Worm (Caenorhabditis elegans) whole organism, young adult: Measurements from ENCODE around the gene rap-1.
A peak's percentile ranks its signal among the peaks of the same experiment; 100 is the strongest.

ENCODE experiments used
- B0035.1 ChIP-seq: sonication (generic microtip); optimal IDR thresholded peaks from 2 replicates; lab custom pipeline; 2016; ENCODE audit warnings: missing genetic modification characterization, mild to moderate bottlenecking, missing compliant biosample characterization, missing genotype, missing genetic modification reagents
- B0336.3 ChIP-seq: fragments of 200-800 bp; sonication (Bioruptor generic); IDR thresholded peaks from 2 replicates; pipeline ENCODE4 v1.3.6; 2022; ENCODE audit warnings: missing genetic modification characterization, missing compliant biosample characterization
- C06A6.2 ChIP-seq: fragments of 200-800 bp; sonication (Bioruptor generic); conservative IDR thresholded peaks from 2 replicates; pipeline ENCODE4 v1.3.6; 2022; ENCODE audit warnings: missing genetic modification characterization, missing compliant biosample characterization
- C17E4.6 ChIP-seq: fragments of 200-800 bp; sonication (Bioruptor generic); IDR thresholded peaks from 2 replicates; pipeline ENCODE4 v1.3.6; 2022; ENCODE audit warnings: missing genetic modification reagents, missing genetic modification characterization, missing compliant biosample characterization
- D2030.7 ChIP-seq: fragments of 200-800 bp; sonication (Bioruptor generic); IDR thresholded peaks from 2 replicates; pipeline ENCODE4 v1.3.6; 2022; ENCODE audit warnings: missing genetic modification reagents, missing genetic modification characterization, missing compliant biosample characterization
- F10E7.11 ChIP-seq: sonication (generic microtip); optimal IDR thresholded peaks from 2 replicates; lab custom pipeline; 2017; ENCODE audit warnings: mild to moderate bottlenecking, missing genetic modification characterization, moderate library complexity, missing compliant biosample characterization
- F33H1.4 ChIP-seq: fragments of 200-800 bp; sonication (Bioruptor generic); IDR thresholded peaks from 2 replicates; pipeline ENCODE4 v1.3.6; 2022; ENCODE audit warnings: missing genetic modification reagents, missing genetic modification characterization, missing compliant biosample characterization
- F37B4.10 ChIP-seq: fragments of 200-800 bp; sonication (Bioruptor generic); IDR thresholded peaks from 2 replicates; pipeline ENCODE4 v1.3.6; 2022; ENCODE audit warnings: missing genetic modification characterization, missing compliant biosample characterization
- F49E8.2 ChIP-seq: sonication (generic microtip); optimal IDR thresholded peaks from 3 replicates; lab custom pipeline; 2017; ENCODE audit warnings: missing genetic modification characterization, mild to moderate bottlenecking, missing compliant biosample characterization, antibody characterized with exemption, moderate library complexity; ENCODE audit not compliant: insufficient read depth
- F52B5.7 ChIP-seq: sonication (generic microtip); optimal IDR thresholded peaks from 2 replicates; lab custom pipeline; 2016; ENCODE audit warnings: mild to moderate bottlenecking, missing genetic modification characterization, missing compliant biosample characterization
- K11D2.4 ChIP-seq: fragments of 200-800 bp; sonication (Bioruptor generic); IDR thresholded peaks from 2 replicates; pipeline ENCODE4 v1.3.6; 2022; ENCODE audit warnings: missing genetic modification reagents, missing genetic modification characterization, missing compliant biosample characterization
- Y53F4B.3 ChIP-seq: fragments of 200-800 bp; sonication (Bioruptor generic); IDR thresholded peaks from 2 replicates; pipeline ENCODE4 v1.3.6; 2022; ENCODE audit warnings: missing genetic modification reagents, missing genetic modification characterization, missing compliant biosample characterization
- Y56A3A.18 ChIP-seq: fragments of 200-800 bp; sonication (Bioruptor generic); IDR thresholded peaks from 2 replicates; pipeline ENCODE4 v1.3.6; 2022; ENCODE audit warnings: missing genetic modification reagents, missing genetic modification characterization, missing compliant biosample characterization
- Y67H2A.10 ChIP-seq: fragments of 200-800 bp; sonication (Bioruptor generic); conservative IDR thresholded peaks from 2 replicates; pipeline ENCODE4 v1.3.6; 2022; ENCODE audit warnings: missing genetic modification reagents, missing genetic modification characterization, missing compliant biosample characterization
- ZK185.1 ChIP-seq: sonication (generic microtip); optimal IDR thresholded peaks from 2 replicates; lab custom pipeline; 2016; ENCODE audit warnings: mild to moderate bottlenecking, missing genetic modification characterization, missing compliant biosample characterization; ENCODE audit not compliant: poor library complexity, severe bottlenecking
- attf-6 ChIP-seq: fragments of 200-800 bp; sonication (Bioruptor generic); IDR thresholded peaks from 2 replicates; pipeline ENCODE4 v1.3.6; 2022; ENCODE audit warnings: missing genetic modification reagents, missing genetic modification characterization, missing compliant biosample characterization
- bed-2 ChIP-seq: fragments of 200-800 bp; sonication (Bioruptor generic); IDR thresholded peaks from 2 replicates; pipeline ENCODE4 v1.3.6; 2022; ENCODE audit warnings: missing genetic modification reagents, missing genetic modification characterization, missing compliant biosample characterization
- ceh-27 ChIP-seq: fragments of 200-800 bp; sonication (Bioruptor generic); optimal IDR thresholded peaks from 2 replicates; lab custom pipeline; 2018; ENCODE audit warnings: mild to moderate bottlenecking, missing genetic modification characterization, moderate library complexity, missing compliant biosample characterization
- ceh-58 ChIP-seq: fragments of 200-800 bp; sonication (Bioruptor generic); IDR thresholded peaks from 2 replicates; pipeline ENCODE4 v1.3.6; 2022; ENCODE audit warnings: missing genetic modification characterization, missing compliant biosample characterization
- chd-7 ChIP-seq: sonication (generic microtip); optimal IDR thresholded peaks from 2 replicates; lab custom pipeline; 2016; ENCODE audit warnings: mild to moderate bottlenecking, missing genetic modification characterization, moderate library complexity, missing compliant biosample characterization
- efl-1 ChIP-seq: fragments of 150-350 bp; optimal IDR thresholded peaks from 2 replicates; lab custom pipeline; 2014; ENCODE audit warnings: missing biosample characterization, missing genetic modification reagents, missing genetic modification characterization
- ets-4 ChIP-seq: fragments of 200-800 bp; sonication (Bioruptor generic); optimal IDR thresholded peaks from 2 replicates; lab custom pipeline; 2018; ENCODE audit warnings: mild to moderate bottlenecking, missing genetic modification characterization, missing compliant biosample characterization
- hlh-26 ChIP-seq: fragments of 200-800 bp; sonication (Bioruptor generic); conservative IDR thresholded peaks from 2 replicates; pipeline ENCODE4 v1.3.6; 2022; ENCODE audit warnings: missing genetic modification reagents, missing genetic modification characterization, missing compliant biosample characterization
- hrde-1 ChIP-seq: sonication (generic microtip); optimal IDR thresholded peaks from 2 replicates; lab custom pipeline; 2016; ENCODE audit warnings: missing genetic modification characterization, mild to moderate bottlenecking, missing compliant biosample characterization, moderate library complexity, missing genotype, missing genetic modification reagents, borderline replicate concordance
- hsf-1 ChIP-seq: fragments of 200-800 bp; sonication (Bioruptor generic); IDR thresholded peaks from 2 replicates; pipeline ENCODE4 v1.3.6; 2022; ENCODE audit warnings: missing genetic modification reagents, missing genetic modification characterization, missing compliant biosample characterization
- lin-40 ChIP-seq: sonication (generic microtip); optimal IDR thresholded peaks from 2 replicates; lab custom pipeline; 2016; ENCODE audit warnings: missing genetic modification characterization, mild to moderate bottlenecking, missing compliant biosample characterization, missing genotype, missing genetic modification reagents
- lsy-27 ChIP-seq: sonication (generic microtip); optimal IDR thresholded peaks from 2 replicates; lab custom pipeline; 2017; ENCODE audit warnings: missing genetic modification characterization, mild to moderate bottlenecking, missing compliant biosample characterization, antibody characterized with exemption, missing genotype, borderline replicate concordance; ENCODE audit not compliant: insufficient read depth
- madf-10 ChIP-seq: sonication (generic microtip); optimal IDR thresholded peaks from 2 replicates; lab custom pipeline; 2016; ENCODE audit warnings: mild to moderate bottlenecking, missing genetic modification characterization, missing compliant biosample characterization
- madf-6 ChIP-seq: fragments of 200-800 bp; sonication (Bioruptor generic); IDR thresholded peaks from 2 replicates; pipeline ENCODE4 v1.3.6; 2022; ENCODE audit warnings: missing genetic modification reagents, missing genetic modification characterization, missing compliant biosample characterization
- mes-4 ChIP-seq: sonication (generic microtip); optimal IDR thresholded peaks from 2 replicates; lab custom pipeline; 2016; ENCODE audit warnings: missing genotype, missing genetic modification characterization, missing compliant biosample characterization
- mxl-1 ChIP-seq: sonication (generic microtip); optimal IDR thresholded peaks from 2 replicates; lab custom pipeline; 2016; ENCODE audit warnings: missing genetic modification characterization, missing compliant biosample characterization
- nfya-1 ChIP-seq: sonication (generic microtip); optimal IDR thresholded peaks from 2 replicates; lab custom pipeline; 2017; ENCODE audit warnings: antibody characterized with exemption, missing compliant biosample characterization, missing genetic modification characterization, borderline replicate concordance; ENCODE audit not compliant: insufficient read depth
- nfya-2 ChIP-seq: fragments of 200-800 bp; sonication (Bioruptor generic); IDR thresholded peaks from 2 replicates; pipeline ENCODE4 v1.3.6; 2022; ENCODE audit warnings: missing genetic modification reagents, missing genetic modification characterization, missing compliant biosample characterization
- nfyb-1 ChIP-seq: fragments of 200-800 bp; sonication (Bioruptor generic); IDR thresholded peaks from 2 replicates; pipeline ENCODE4 v1.3.6; 2022; ENCODE audit warnings: missing genetic modification reagents, missing genetic modification characterization, missing compliant biosample characterization
- rcor-1 ChIP-seq: fragments of 200-800 bp; sonication (Bioruptor generic); IDR thresholded peaks from 2 replicates; pipeline ENCODE4 v1.3.6; 2022; ENCODE audit warnings: missing genetic modification reagents, missing genetic modification characterization, missing compliant biosample characterization
- rec-8 ChIP-seq, 2 experiments: sonication (generic microtip); optimal IDR thresholded peaks; 2 replicates each; lab custom pipeline; 2016; ENCODE audit warnings: mild to moderate bottlenecking in 2 of 2, missing genetic modification characterization in 2 of 2, missing genetic modification reagents in 2 of 2, missing genotype in 2 of 2, missing biosample characterization in 1 of 2, missing compliant biosample characterization in 1 of 2, moderate library complexity in 1 of 2
- sdz-38 ChIP-seq: sonication (generic microtip); optimal IDR thresholded peaks from 2 replicates; lab custom pipeline; 2016; ENCODE audit warnings: missing genotype, missing genetic modification characterization, missing compliant biosample characterization
- sea-2 ChIP-seq: fragments of 200-800 bp; sonication (Bioruptor generic); IDR thresholded peaks from 2 replicates; pipeline ENCODE4 v1.3.6; 2022; ENCODE audit warnings: missing genetic modification characterization, missing compliant biosample characterization
- snpc-1.3 ChIP-seq: sonication (generic microtip); optimal IDR thresholded peaks from 2 replicates; lab custom pipeline; 2017; ENCODE audit warnings: missing genetic modification characterization, mild to moderate bottlenecking, missing compliant biosample characterization, antibody characterized with exemption, moderate library complexity, missing genotype, missing genetic modification reagents; ENCODE audit not compliant: insufficient read depth
- sptf-2 ChIP-seq: fragments of 200-800 bp; sonication (Bioruptor generic); optimal IDR thresholded peaks from 2 replicates; lab custom pipeline; 2018; ENCODE audit warnings: mild to moderate bottlenecking, missing genetic modification characterization, missing compliant biosample characterization
- tbx-9 ChIP-seq: sonication (generic microtip); optimal IDR thresholded peaks from 2 replicates; lab custom pipeline; 2016; ENCODE audit warnings: borderline replicate concordance, missing genetic modification characterization, inconsistent platforms, missing compliant biosample characterization
- tlf-1 ChIP-seq: fragments of 200-800 bp; sonication (Bioruptor generic); optimal IDR thresholded peaks from 2 replicates; lab custom pipeline; 2018; ENCODE audit warnings: mild to moderate bottlenecking, missing genetic modification characterization, missing compliant biosample characterization
- unc-130 ChIP-seq: sonication (generic microtip); optimal IDR thresholded peaks from 2 replicates; lab custom pipeline; 2016; ENCODE audit warnings: missing genetic modification reagents, missing genetic modification characterization, missing compliant biosample characterization
- xnd-1 ChIP-seq: sonication (generic microtip); optimal IDR thresholded peaks from 2 replicates; lab custom pipeline; 2016; ENCODE audit warnings: missing genotype, missing genetic modification reagents, missing genetic modification characterization, missing compliant biosample characterization
- ztf-26 ChIP-seq: sonication (generic microtip); optimal IDR thresholded peaks from 2 replicates; lab custom pipeline; 2017; ENCODE audit warnings: missing genetic modification characterization, missing compliant biosample characterization
- ztf-28 ChIP-seq: fragments of 200-800 bp; sonication (Bioruptor generic); IDR thresholded peaks from 2 replicates; pipeline ENCODE4 v1.3.6; 2022; ENCODE audit warnings: missing genetic modification reagents, missing genetic modification characterization, missing compliant biosample characterization
- ztf-3 ChIP-seq: fragments of 200-800 bp; sonication (Bioruptor generic); optimal IDR thresholded peaks from 2 replicates; lab custom pipeline; 2018; ENCODE audit warnings: mild to moderate bottlenecking, missing genetic modification characterization, missing compliant biosample characterization

The rap-1 gene

DNA sequence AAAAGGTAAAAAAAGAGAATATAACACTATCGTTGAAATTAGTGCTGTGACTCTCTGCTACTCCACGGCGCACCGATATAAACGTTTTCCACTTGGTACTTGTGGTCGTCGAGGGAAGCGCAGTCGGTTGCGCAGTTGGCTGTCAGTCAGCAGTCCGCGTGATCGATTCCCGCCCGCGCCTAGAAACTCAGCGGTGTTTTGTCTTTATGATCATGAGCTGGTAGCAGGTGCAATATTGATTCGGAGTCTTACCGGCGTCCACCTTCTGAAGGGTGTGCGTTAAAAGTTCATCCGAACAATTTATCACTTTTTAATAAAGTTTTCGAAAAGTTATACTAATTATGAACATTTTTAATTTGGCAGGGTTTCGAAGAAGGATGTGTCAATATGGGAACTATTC is 8.4 kb upstream of the rap-1 start (continued):
- TF ChIP-seq sptf-2 (GFP tag; lab: Kevin White, UChicago) (peak; percentile 95), K11D2.4 (no peak), nfya-2 (GFP tag; lab: Robert Waterston, UW) (no peak), chd-7 (tag; lab: Kevin White, UChicago) (peak; percentile 94), F52B5.7 (peak; percentile 92), B0035.1 (tag; lab: Kevin White, UChicago) (peak; percentile 82), Y53F4B.3 (GFP tag; lab: Robert Waterston, UW) (0 out of 2 replicates have a peak, but pooled peaks have one; percentile 15), F49E8.2 (tag; lab: Kevin White, UChicago) (peak; percentile 77), rcor-1 (GFP tag; lab: Robert Waterston, UW) (peak; percentile 91), nfya-1 (tag; lab: Kevin White, UChicago) (no peak), hlh-26 (no peak), madf-10 (peak; percentile 89), tbx-9 (tag; lab: Kevin White, UChicago) (peak; percentile 89), mxl-1 (peak; percentile 80), sdz-38 (tag; lab: Kevin White, UChicago) (no peak), hrde-1 (tag; lab: Kevin White, UChicago) (peak; percentile 86), rec-8 (tag; optimal IDR thresholded peaks at IDR 0.05; lab: Kevin White, UChicago) (peak; percentile 90 to 94), unc-130 (GFP tag; lab: Kevin White, UChicago) (peak; percentile 84), efl-1 (GFP tag; lab: Kevin White, UChicago) (peak; percentile 40), lsy-27 (tag; lab: Kevin White, UChicago) (peak; percentile 75), ztf-3 (GFP tag; lab: Kevin White, UChicago) (peak; percentile 65), F10E7.11 (peak; percentile 92), ceh-58 (0 out of 2 replicates have a peak, but pooled peaks have one; percentile 30), ceh-27 (GFP tag; lab: Kevin White, UChicago) (peak; percentile 84), hsf-1 (GFP tag; lab: Robert Waterston, UW) (peak; percentile 69), bed-2 (GFP tag; lab: Robert Waterston, UW) (no peak), ets-4 (GFP tag; lab: Kevin White, UChicago) (peak; percentile 93), ztf-28 (GFP tag; lab: Robert Waterston, UW) (peak; percentile 85), attf-6 (GFP tag; lab: Robert Waterston, UW) (peak; percentile 48; the same call in 1 of the 2 replicates), D2030.7 (GFP tag; lab: Robert Waterston, UW) (peak; percentile 52; the same call in 1 of the 2 replicates), F37B4.10 (GFP tag; lab: Robert Waterston, UW) (no peak), mes-4 (tag; lab: Kevin White, UChicago) (peak; percentile 59), lin-40 (peak; percentile 84), madf-6 (GFP tag; lab: Robert Waterston, UW) (peak; percentile 74), sea-2 (GFP tag; lab: Robert Waterston, UW) (peak; percentile 83), tlf-1 (GFP tag; lab: Kevin White, UChicago) (peak; percentile 74), snpc-1.3 (tag; lab: Kevin White, UChicago) (peak; percentile 95), ZK185.1 (peak; percentile 91), xnd-1 (tag; lab: Kevin White, UChicago) (peak; percentile 42), Y67H2A.10 (0 out of 2 replicates have a peak, but pooled peaks have one; percentile 51), C06A6.2 (peak; percentile 73; the same call in 1 of the 2 replicates), Y56A3A.18 (peak; percentile 85), nfyb-1 (GFP tag; lab: Robert Waterston, UW) (peak; percentile 91), F33H1.4 (GFP tag; lab: Robert Waterston, UW) (peak; percentile 38), B0336.3 (peak; percentile 89), ztf-26 (peak; percentile 78), C17E4.6 (GFP tag; lab: Robert Waterston, UW) (peak; percentile 60)
